Worm (Caenorhabditis elegans): ENCODE measurements around the gene srg-32.

Gene srg-32

ce11 chrV:10589774-10590528 lies 1.4 kb upstream of the srg-32 start, which contains the start of gene ttr-23:
Gene ttr-23, minus strand, starts transcription at chrV:10589860.
- TF ChIP-seq ceh-9 (tag; optimal IDR thresholded peaks at IDR 0.05) (no peak), ceh-22 (tag; optimal IDR thresholded peaks at IDR 0.05) (no peak)

ce11 chrV:10581837-10582300 lies 6.7 kb downstream of the srg-32 start, which contains the start of gene T21C9.6:
Gene T21C9.6, plus strand, starts transcription at chrV:10581887.
- TF ChIP-seq fkh-6 (tag; optimal IDR thresholded peaks at IDR 0.05) (no peak), nhr-11 (tag; optimal IDR thresholded peaks at IDR 0.05) (no peak), nfya-1 (tag; optimal IDR thresholded peaks at IDR 0.05) (no peak), pat-9 (tag; optimal IDR thresholded peaks at IDR 0.05) (no peak), pha-2 (tag; optimal IDR thresholded peaks at IDR 0.05) (no peak)

DNA sequence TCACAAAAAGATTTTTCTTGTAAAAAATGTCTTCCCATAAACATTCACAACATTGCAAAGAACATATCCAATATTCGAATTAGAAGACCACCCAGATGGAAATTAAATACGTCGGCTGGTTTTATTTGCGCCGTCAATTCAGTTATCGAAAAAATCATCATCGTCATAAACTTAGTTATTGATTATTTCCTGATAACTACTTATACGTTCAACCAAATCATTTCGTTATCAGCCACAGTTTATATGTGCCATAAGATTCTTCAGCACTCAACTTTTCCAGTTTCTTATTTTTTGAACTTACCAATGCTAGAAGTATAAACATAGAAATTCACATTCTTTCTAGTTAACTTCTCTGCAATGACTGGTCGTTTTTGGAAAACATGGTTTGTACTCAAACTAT lies 8.0 kb downstream of the srg-32 start:
- peak; percentile 4 for TF ChIP-seq elt-2 (tag; optimal IDR thresholded peaks at IDR 0.05)
- TF ChIP-seq C08G9.2 (tag; optimal IDR thresholded peaks at IDR 0.05): no peak

DNA sequence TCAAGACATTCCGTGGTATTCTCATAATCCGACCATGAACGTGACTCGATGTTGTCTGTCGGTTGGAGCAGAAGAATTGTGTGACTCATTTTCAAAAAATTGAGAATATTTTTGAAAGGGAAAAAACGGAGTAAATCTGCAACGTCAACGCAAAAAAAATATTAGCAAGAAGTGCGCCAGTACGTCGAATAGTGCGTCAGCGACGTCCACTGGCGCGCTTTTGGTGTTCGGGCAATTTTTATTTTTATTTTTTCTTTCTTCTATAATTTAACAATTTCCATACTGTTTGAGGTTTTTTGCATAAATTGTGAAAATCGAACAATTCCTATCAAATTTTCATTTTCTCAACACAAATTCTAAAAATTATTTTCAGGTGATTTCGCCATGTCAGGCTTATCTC lies 9.7 kb downstream of the srg-32 start, which contains the start of the genes erh-1 and lpd-9:
Gene erh-1, minus strand, starts transcription at position 204 of the 400 bp plus-strand sequence.
Gene lpd-9, plus strand, starts transcription at position 368 of the 400 bp plus-strand sequence.
- TF ChIP-seq ref-2 (tag; optimal IDR thresholded peaks at IDR 0.05) (peak; percentile 25), ztf-16 (tag; optimal IDR thresholded peaks at IDR 0.05) (peak; percentile 29), ceh-14 (tag; optimal IDR thresholded peaks at IDR 0.05) (peak; percentile 43), Y22D7AL.16 (tag; optimal IDR thresholded peaks at IDR 0.05) (peak; percentile 11), ets-4 (tag; optimal IDR thresholded peaks at IDR 0.05) (no peak), che-1 (tag; optimal IDR thresholded peaks at IDR 0.05) (peak; percentile 26), elt-2 (tag; optimal IDR thresholded peaks at IDR 0.05) (peak; percentile 68), pax-1 (tag; optimal IDR thresholded peaks at IDR 0.05) (peak; percentile 12), ceh-22 (tag; optimal IDR thresholded peaks at IDR 0.05) (no peak), mec-3 (tag; optimal IDR thresholded peaks at IDR 0.05; ENCODE audit: borderline replicate concordance) (no peak), unc-86 (tag; optimal IDR thresholded peaks at IDR 0.05) (peak; percentile 23), nhr-11 (tag; optimal IDR thresholded peaks at IDR 0.05) (no peak), ceh-18 (tag; optimal IDR thresholded peaks at IDR 0.05) (peak; percentile 20), unc-42 (tag; optimal IDR thresholded peaks at IDR 0.05) (peak; percentile 15), ceh-2 (tag; optimal IDR thresholded peaks at IDR 0.05) (peak; percentile 37), zip-5 (tag; optimal IDR thresholded peaks at IDR 0.05) (peak; percentile 8), nfya-1 (tag; optimal IDR thresholded peaks at IDR 0.05) (peak; percentile 44)

ce11 chrV:10578226-10578625 lies 10.4 kb downstream of the srg-32 start, which contains the start of gene mics-1:
Gene mics-1, minus strand, starts transcription at chrV:10578326.
- TF ChIP-seq eyg-1 (tag; optimal IDR thresholded peaks at IDR 0.05) (no peak), K02D7.2 (tag; optimal IDR thresholded peaks at IDR 0.05) (no peak), unc-55 (GFP tag; optimal IDR thresholded peaks at IDR 0.05) (no peak), hlh-15 (tag; optimal IDR thresholded peaks at IDR 0.05) (no peak)

- no peak for TF ChIP-seq lim-6 (tag; optimal IDR thresholded peaks at IDR 0.05)
- no peak for TF ChIP-seq nfya-1 (tag; optimal IDR thresholded peaks at IDR 0.05)
Observed at ce11 chrV:10576319-10576718, 12.3 kb downstream of the srg-32 start, which contains the start of gene vps-54. Gene vps-54, minus strand, starts transcription at chrV:10576419.

DNA sequence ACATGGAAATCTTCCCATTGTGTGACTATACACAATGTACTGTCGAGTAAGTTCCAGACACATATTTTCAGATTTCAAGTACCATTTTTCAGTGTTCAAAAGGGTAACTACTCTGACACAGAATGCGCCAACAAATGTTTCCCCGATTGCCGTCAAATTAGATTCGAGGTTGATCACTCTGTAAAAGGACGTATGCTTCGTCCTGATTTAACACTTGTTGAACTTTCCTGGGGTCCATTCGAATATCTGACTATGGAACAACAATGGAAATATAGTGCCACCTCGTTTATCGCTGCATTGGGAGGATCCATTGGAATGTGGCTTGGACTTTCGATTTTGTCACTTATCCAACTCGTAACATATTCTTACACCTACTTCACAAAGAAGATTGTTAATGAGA lies 14.4 kb downstream of the srg-32 start:
- no peak for TF ChIP-seq ets-4 (tag; optimal IDR thresholded peaks at IDR 0.05)
- TF ChIP-seq nhr-232 (tag; optimal IDR thresholded peaks at IDR 0.05): no peak
- no peak for TF ChIP-seq pros-1 (tag; optimal IDR thresholded peaks at IDR 0.05)
- TF ChIP-seq npax-4 (tag; optimal IDR thresholded peaks at IDR 0.05): no peak
- TF ChIP-seq C38D4.7 (GFP tag; optimal IDR thresholded peaks at IDR 0.05): no peak
- TF ChIP-seq gmeb-2 (tag; optimal IDR thresholded peaks at IDR 0.05): no peak
- TF ChIP-seq sox-4 (tag; optimal IDR thresholded peaks at IDR 0.05): no peak

Data from whole organism, late embryonic.